Fruit fly (Drosophila melanogaster): ENCODE measurements around the gene sno.

dm6 chrX:13172865-13173264 lies 38.6 kb downstream of the sno start:
- no peak for TF ChIP-seq ttk (optimal IDR thresholded peaks at IDR 0.05)
- TF ChIP-seq psq (optimal IDR thresholded peaks at IDR 0.05): no peak
- no peak for TF ChIP-seq h (optimal IDR thresholded peaks at IDR 0.05)
- no peak for TF ChIP-seq insv (optimal IDR thresholded peaks at IDR 0.05)
- no peak for TF ChIP-seq Myc (optimal IDR thresholded peaks at IDR 0.05)

Measured in Kc167 (cell line).